Fruit fly (Drosophila melanogaster): Measurements from ENCODE around the gene CG12301.

Gene CG12301

DNA sequence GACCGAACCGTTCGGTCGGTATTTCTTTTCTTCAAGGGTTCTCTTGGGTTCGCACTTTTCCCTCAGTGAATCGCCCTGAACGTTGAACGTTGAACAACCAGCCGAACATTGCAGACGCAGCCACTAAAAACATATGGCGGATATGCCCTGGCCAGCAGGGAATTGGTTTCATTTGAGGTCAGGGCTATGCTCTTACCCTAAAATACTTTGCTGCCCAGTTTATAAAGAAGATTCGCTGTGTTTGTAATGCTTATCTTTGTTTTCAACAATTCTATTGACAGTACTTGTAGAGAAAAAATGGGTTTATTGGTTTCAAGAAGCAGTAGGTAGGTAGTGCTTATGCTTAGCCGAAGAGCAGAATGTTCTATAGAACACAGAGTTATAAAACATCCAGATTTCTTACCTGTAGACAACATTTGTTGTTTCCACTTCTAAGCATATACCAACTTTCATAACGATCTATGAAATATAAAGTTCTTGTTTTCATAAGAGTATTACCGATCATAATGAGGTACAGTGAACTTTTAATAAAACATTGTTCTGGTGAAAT, 14.7 kb downstream of the CG12301 start (continued):
- TF ChIP-seq Eip78C (GFP tag), result peak; percentile 69

DNA sequence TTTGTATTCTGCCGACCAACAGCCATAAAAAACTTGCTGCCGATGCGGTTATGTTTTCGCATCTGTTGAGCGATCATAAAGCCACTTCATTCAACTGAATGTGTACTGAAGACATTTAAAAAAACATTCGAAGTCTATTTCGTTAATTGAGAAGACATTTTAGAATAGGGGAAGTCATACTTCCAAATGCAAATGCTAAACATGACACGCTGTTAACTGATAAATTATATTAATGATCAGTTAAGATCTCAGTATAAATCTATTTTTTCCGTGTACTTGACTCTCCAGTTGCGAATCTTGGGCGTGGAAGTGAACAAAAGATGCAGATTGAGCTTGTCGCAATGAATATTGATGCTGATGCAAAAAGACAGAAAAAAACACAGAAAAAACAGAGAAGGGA, 15.4 kb downstream of the CG12301 start:
- TF ChIP-seq Sox14 (GFP tag; optimal IDR thresholded peaks at IDR 0.05) (no peak), CG4318 (GFP tag; optimal IDR thresholded peaks at IDR 0.05) (no peak), CG16779 (tag; optimal IDR thresholded peaks at IDR 0.05) (no peak), CG15336 (GFP tag; IDR thresholded peaks at IDR 0.05) (no peak; the same call in 1 of the 2 replicates), Eip75B (GFP tag; optimal IDR thresholded peaks at IDR 0.05) (peak; percentile 46), cyc (GFP tag; optimal IDR thresholded peaks at IDR 0.05) (no peak), pdm3 (GFP tag; optimal IDR thresholded peaks at IDR 0.05) (peak; percentile 53), CG3032 (tag; optimal IDR thresholded peaks at IDR 0.05) (peak; percentile 30), Hr38 (GFP tag; optimal IDR thresholded peaks at IDR 0.05) (no peak), OdsH (GFP tag; optimal IDR thresholded peaks at IDR 0.05) (peak; percentile 49), CG6808 (GFP tag; optimal IDR thresholded peaks at IDR 0.05) (no peak), Gug (GFP tag; IDR thresholded peaks at IDR 0.05) (no peak), CG9139 (GFP tag; optimal IDR thresholded peaks at IDR 0.05) (no peak), Hr4 (GFP tag; optimal IDR thresholded peaks at IDR 0.05) (no peak), CG1621 (tag; optimal IDR thresholded peaks at IDR 0.05) (peak; percentile 14), Sox15 (GFP tag; optimal IDR thresholded peaks at IDR 0.05) (no peak), CG6854 (GFP tag; optimal IDR thresholded peaks at IDR 0.05) (no peak), lz (GFP tag; optimal IDR thresholded peaks at IDR 0.05) (no peak), fd59A (GFP tag; optimal IDR thresholded peaks at IDR 0.05) (no peak), dsx (GFP tag; optimal IDR thresholded peaks at IDR 0.05; ENCODE audit: poor library complexity, severe bottlenecking) (peak; percentile 54), CG10631 (GFP tag; optimal IDR thresholded peaks at IDR 0.05) (peak; percentile 18), CG11762 (GFP tag; optimal IDR thresholded peaks at IDR 0.05; ENCODE audit: insufficient read depth) (peak; percentile 6), dac (GFP tag; optimal IDR thresholded peaks at IDR 0.05) (no peak), CG32006 (GFP tag; optimal IDR thresholded peaks at IDR 0.05) (no peak), CG31627 (GFP tag; optimal IDR thresholded peaks at IDR 0.05) (no peak), salr (GFP tag; optimal IDR thresholded peaks at IDR 0.05) (no peak), esn (GFP tag; optimal IDR thresholded peaks at IDR 0.05) (no peak), CG8632 (GFP tag; optimal IDR thresholded peaks at IDR 0.05) (no peak), eg (GFP tag; IDR thresholded peaks at IDR 0.05) (0 out of 3 replicates have a peak, but pooled peaks have one; percentile 21), CG10669 (GFP tag; optimal IDR thresholded peaks at IDR 0.05) (peak; percentile 38), Eip78C (GFP tag) (peak; percentile 90), ss (GFP tag; optimal IDR thresholded peaks at IDR 0.05) (peak in 1 of 2 experiments; percentile 45), CG7368 (GFP tag; optimal IDR thresholded peaks at IDR 0.05) (peak; percentile 38), CG11902 (GFP tag; optimal IDR thresholded peaks at IDR 0.05) (no peak), svp (GFP tag) (no peak), CG6163 (GFP tag; IDR thresholded peaks at IDR 0.05) (peak; percentile 43; the same call in 2 of the 3 replicates), Hr39 (GFP tag; optimal IDR thresholded peaks at IDR 0.05) (no peak), Sox102F (GFP tag; optimal IDR thresholded peaks at IDR 0.05) (no peak), CG3919 (GFP tag; optimal IDR thresholded peaks at IDR 0.05) (peak; percentile 55), acj6 (GFP tag; optimal IDR thresholded peaks at IDR 0.05) (peak; percentile 24), Blimp-1 (GFP tag; optimal IDR thresholded peaks at IDR 0.05) (no peak), Ets21C (GFP tag; optimal IDR thresholded peaks at IDR 0.05) (no peak), Lpt (GFP tag; optimal IDR thresholded peaks at IDR 0.05) (peak; percentile 13), net (GFP tag; optimal IDR thresholded peaks at IDR 0.05) (peak; percentile 21), CG8119 (GFP tag; IDR thresholded peaks at IDR 0.05) (no peak), Ets96B (tag; optimal IDR thresholded peaks at IDR 0.05) (peak; percentile 47), achi (GFP tag; optimal IDR thresholded peaks at IDR 0.05) (peak; percentile 25), CG6792 (GFP tag; optimal IDR thresholded peaks at IDR 0.05) (peak; percentile 11), Met (GFP tag; optimal IDR thresholded peaks at IDR 0.05) (no peak), Smox (GFP tag; optimal IDR thresholded peaks at IDR 0.05) (no peak)

Data from whole organism, prepupa.